Worm (Caenorhabditis elegans) whole organism, L4 larva: Measurements from ENCODE around the gene hsp-12.2.

Experiments used
- D1046.2 ChIP-seq: fragments of 200-800 bp; sonication (Bioruptor generic); IDR thresholded peaks from 2 replicates; pipeline ENCODE4 v1.3.6; 2022; ENCODE audit warnings: missing genetic modification characterization, missing compliant biosample characterization
- F49E8.2 ChIP-seq: sonication (generic microtip); optimal IDR thresholded peaks from 2 replicates; lab custom pipeline; 2016; ENCODE audit warnings: missing compliant biosample characterization, mild to moderate bottlenecking, missing genetic modification characterization, borderline replicate concordance
- T20F7.1 ChIP-seq: fragments of 200-800 bp; sonication (Bioruptor generic); optimal IDR thresholded peaks from 2 replicates; lab custom pipeline; 2018; ENCODE audit warnings: mild to moderate bottlenecking, missing genetic modification characterization, missing compliant biosample characterization
- Y48G9A.11 ChIP-seq: fragments of 200-800 bp; sonication (Bioruptor generic); IDR thresholded peaks from 2 replicates; pipeline ENCODE4 v1.3.6; 2022; ENCODE audit warnings: missing genetic modification reagents, missing genetic modification characterization, missing compliant biosample characterization
- Y5F2A.4 ChIP-seq: fragments of 200-800 bp; sonication (Bioruptor generic); optimal IDR thresholded peaks from 2 replicates; lab custom pipeline; 2018; ENCODE audit warnings: mild to moderate bottlenecking, missing genetic modification characterization, missing compliant biosample characterization
- Y75B8A.6 ChIP-seq: fragments of 200-800 bp; sonication (Bioruptor generic); IDR thresholded peaks from 2 replicates; pipeline ENCODE4 v1.3.6; 2022; ENCODE audit warnings: missing genetic modification reagents, missing genetic modification characterization, missing compliant biosample characterization
- aha-1 ChIP-seq: fragments of 150-350 bp; peaks from one replicate; lab custom pipeline; 2014; ENCODE audit warnings: missing biosample characterization, missing genetic modification characterization
- aly-2 ChIP-seq: sonication (generic microtip); optimal IDR thresholded peaks from 2 replicates; lab custom pipeline; 2018; ENCODE audit warnings: missing biosample characterization, missing genetic modification characterization
- ama-1 ChIP-seq: fragments of 150-350 bp; optimal IDR thresholded peaks from 2 replicates; lab custom pipeline; 2014; ENCODE audit warnings: inconsistent platforms, mixed read lengths
- arid-1 ChIP-seq: fragments of 200-800 bp; sonication (Bioruptor generic); conservative IDR thresholded peaks from 2 replicates; pipeline ENCODE4 v1.3.6; 2022; ENCODE audit warnings: missing genetic modification reagents, missing genetic modification characterization, missing compliant biosample characterization
- ceh-32 ChIP-seq: sonication (generic microtip); optimal IDR thresholded peaks from 2 replicates; lab custom pipeline; 2016; ENCODE audit warnings: mild to moderate bottlenecking, missing genetic modification characterization, missing compliant biosample characterization; ENCODE audit not compliant: poor library complexity
- ctbp-1 ChIP-seq: fragments of 200-800 bp; sonication (Bioruptor generic); IDR thresholded peaks from 2 replicates; pipeline ENCODE4 v1.3.6; 2022; ENCODE audit warnings: missing genetic modification reagents, missing genetic modification characterization, missing compliant biosample characterization
- daf-16 ChIP-seq, 3 experiments: sonication (generic microtip); optimal IDR thresholded peaks; 2 replicates each; lab custom pipeline; 2016 to 2017; ENCODE audit warnings: missing genetic modification characterization in 3 of 3, missing genetic modification reagents in 3 of 3, mild to moderate bottlenecking in 2 of 3, missing compliant biosample characterization in 2 of 3, missing biosample characterization in 1 of 3, moderate library complexity in 1 of 3
- dmd-6 ChIP-seq: fragments of 200-800 bp; sonication (Bioruptor generic); IDR thresholded peaks from 2 replicates; pipeline ENCODE4 v1.3.6; 2022; ENCODE audit warnings: missing genetic modification reagents, missing genetic modification characterization, missing compliant biosample characterization
- dmd-9 ChIP-seq: fragments of 200-800 bp; sonication (Bioruptor generic); IDR thresholded peaks from 2 replicates; pipeline ENCODE4 v1.3.6; 2022; ENCODE audit warnings: missing genetic modification reagents, missing genetic modification characterization, missing compliant biosample characterization
- dpl-1 ChIP-seq: fragments of 150-350 bp; optimal IDR thresholded peaks from 2 replicates; lab custom pipeline; 2014; ENCODE audit warnings: missing biosample characterization, missing genetic modification reagents, missing genetic modification characterization
- duxl-1 ChIP-seq: sonication (generic microtip); optimal IDR thresholded peaks from 2 replicates; lab custom pipeline; 2016; ENCODE audit warnings: mild to moderate bottlenecking, missing genetic modification characterization, moderate library complexity, missing compliant biosample characterization; ENCODE audit not compliant: poor library complexity
- hlh-11 ChIP-seq: fragments of 200-800 bp; sonication (Bioruptor generic); optimal IDR thresholded peaks from 2 replicates; lab custom pipeline; 2018; ENCODE audit warnings: mild to moderate bottlenecking, missing genetic modification characterization, missing compliant biosample characterization
- hlh-30 ChIP-seq: sonication (generic microtip); optimal IDR thresholded peaks from 2 replicates; lab custom pipeline; 2017; ENCODE audit warnings: antibody characterized with exemption, mild to moderate bottlenecking, missing genetic modification characterization, missing compliant biosample characterization; ENCODE audit not compliant: insufficient read depth
- lim-7 ChIP-seq: fragments of 200-800 bp; sonication (Bioruptor generic); IDR thresholded peaks from 2 replicates; pipeline ENCODE4 v1.3.6; 2022; ENCODE audit warnings: missing genetic modification characterization, missing compliant biosample characterization
- lin-1 ChIP-seq: fragments of 200-800 bp; sonication (Bioruptor generic); IDR thresholded peaks from 2 replicates; pipeline ENCODE4 v1.3.6; 2022; ENCODE audit warnings: missing genetic modification reagents, missing genetic modification characterization, missing compliant biosample characterization
- lin-13 ChIP-seq: fragments of 150-350 bp; optimal IDR thresholded peaks from 2 replicates; lab custom pipeline; 2014; ENCODE audit warnings: missing biosample characterization, missing genetic modification reagents, missing genetic modification characterization
- lin-29 ChIP-seq: fragments of 200-800 bp; sonication (Bioruptor generic); IDR thresholded peaks from 2 replicates; pipeline ENCODE4 v1.3.6; 2022; ENCODE audit warnings: missing genetic modification reagents, missing genetic modification characterization, missing compliant biosample characterization
- lsy-2 ChIP-seq, 2 experiments: fragments of 150-350 bp in 1 of 2; sonication (generic microtip) in 1 of 2; optimal IDR thresholded peaks; 2 replicates each; lab custom pipeline; 2014 to 2017; ENCODE audit warnings: missing biosample characterization in 2 of 2, missing genetic modification characterization in 2 of 2
- mdl-1 ChIP-seq, 2 experiments: fragments of 150-350 bp in 1 of 2; sonication (generic microtip) in 1 of 2; optimal IDR thresholded peaks; 2 replicates each; lab custom pipeline; 2014 to 2017; ENCODE audit warnings: missing biosample characterization in 2 of 2, missing genetic modification characterization in 2 of 2
- mep-1 ChIP-seq: fragments of 150-350 bp; sonication (generic microtip); optimal IDR thresholded peaks from 3 replicates; lab custom pipeline; 2014; ENCODE audit warnings: missing biosample characterization, missing genetic modification characterization
- mes-2 ChIP-seq: sonication (generic microtip); optimal IDR thresholded peaks from 2 replicates; lab custom pipeline; 2016; ENCODE audit warnings: missing genotype, mild to moderate bottlenecking, missing genetic modification characterization, missing compliant biosample characterization; ENCODE audit not compliant: poor library complexity, severe bottlenecking
- mxl-3 ChIP-seq: fragments of 200-800 bp; sonication (Bioruptor generic); optimal IDR thresholded peaks from 2 replicates; lab custom pipeline; 2018; ENCODE audit warnings: mild to moderate bottlenecking, missing genetic modification characterization, missing compliant biosample characterization
- nhr-102 ChIP-seq: sonication (generic microtip); optimal IDR thresholded peaks from 2 replicates; lab custom pipeline; 2016; ENCODE audit warnings: mild to moderate bottlenecking, missing genetic modification characterization, moderate library complexity, missing compliant biosample characterization
- nhr-11 ChIP-seq: fragments of 150-350 bp; optimal IDR thresholded peaks from 2 replicates; lab custom pipeline; 2014; ENCODE audit warnings: missing biosample characterization, missing genetic modification characterization
- nhr-25 ChIP-seq: sonication (generic microtip); optimal IDR thresholded peaks from 2 replicates; lab custom pipeline; 2017; ENCODE audit warnings: missing genetic modification characterization, mild to moderate bottlenecking, missing compliant biosample characterization, antibody characterized with exemption, moderate library complexity, borderline replicate concordance; ENCODE audit not compliant: insufficient read depth
- nhr-28 ChIP-seq: fragments of 150-350 bp; optimal IDR thresholded peaks from 2 replicates; lab custom pipeline; 2014; ENCODE audit warnings: missing biosample characterization, missing genetic modification characterization
- nhr-41 ChIP-seq: fragments of 200-800 bp; sonication (Bioruptor generic); IDR thresholded peaks from 2 replicates; pipeline ENCODE4 v1.3.6; 2022; ENCODE audit warnings: missing genetic modification reagents, missing genetic modification characterization, missing compliant biosample characterization
- nhr-48 ChIP-seq: sonication (generic microtip); optimal IDR thresholded peaks from 2 replicates; lab custom pipeline; 2016; ENCODE audit warnings: mild to moderate bottlenecking, missing genetic modification characterization, missing compliant biosample characterization
- nhr-77 ChIP-seq: fragments of 150-350 bp; optimal IDR thresholded peaks from 2 replicates; lab custom pipeline; 2014; ENCODE audit warnings: missing biosample characterization, missing genetic modification characterization
- pha-4 ChIP-seq, 2 experiments: fragments of 150-350 bp in 1 of 2; fragments of 200-800 bp in 1 of 2; sonication (Bioruptor generic) in 1 of 2; IDR thresholded peaks in 1 of 2; optimal IDR thresholded peaks in 1 of 2; 2 replicates each; pipeline versions ENCODE4 v1.3.6 to Lab custom; 2014 to 2022; ENCODE audit warnings: missing genetic modification characterization in 2 of 2, missing genetic modification reagents in 2 of 2, missing biosample characterization in 1 of 2, missing compliant biosample characterization in 1 of 2
- rbr-2 ChIP-seq: sonication (generic microtip); optimal IDR thresholded peaks from 2 replicates; lab custom pipeline; 2016; ENCODE audit warnings: missing genotype, missing genetic modification characterization, missing compliant biosample characterization
- sdz-12 ChIP-seq: fragments of 200-800 bp; sonication (Bioruptor generic); optimal IDR thresholded peaks from 2 replicates; lab custom pipeline; 2018; ENCODE audit warnings: mild to moderate bottlenecking, missing genetic modification characterization, missing compliant biosample characterization
- snpc-1.2 ChIP-seq: fragments of 200-800 bp; sonication (Bioruptor generic); IDR thresholded peaks from 2 replicates; pipeline ENCODE4 v1.3.6; 2022; ENCODE audit warnings: missing genetic modification reagents, missing genetic modification characterization, missing compliant biosample characterization
- spr-1 ChIP-seq: sonication (generic microtip); optimal IDR thresholded peaks from 2 replicates; lab custom pipeline; 2016; ENCODE audit warnings: mild to moderate bottlenecking, missing genetic modification characterization, missing compliant biosample characterization
- spr-3 ChIP-seq: fragments of 200-800 bp; sonication (Bioruptor generic); optimal IDR thresholded peaks from 2 replicates; lab custom pipeline; 2018; ENCODE audit warnings: mild to moderate bottlenecking, missing genetic modification characterization, missing compliant biosample characterization
- unc-130 ChIP-seq: sonication (generic microtip); optimal IDR thresholded peaks from 2 replicates; lab custom pipeline; 2016; ENCODE audit warnings: missing genetic modification reagents, missing genetic modification characterization, missing compliant biosample characterization
- unc-62 ChIP-seq, 3 experiments: fragments of 150-350 bp in 1 of 3; sonication (generic microtip); optimal IDR thresholded peaks in 2 of 3; peaks in 1 of 3; 1 replicate in 1 of 3; 2 replicates in 2 of 3; lab custom pipeline; 2014 to 2017; ENCODE audit warnings: missing biosample characterization in 3 of 3, missing genetic modification characterization in 3 of 3, missing genetic modification reagents in 3 of 3, missing genotype in 1 of 3
- zag-1 ChIP-seq: fragments of 150-350 bp; optimal IDR thresholded peaks from 2 replicates; lab custom pipeline; 2014; ENCODE audit warnings: missing biosample characterization, missing genetic modification characterization
- zfp-2 ChIP-seq: sonication (generic microtip); optimal IDR thresholded peaks from 2 replicates; lab custom pipeline; 2016; ENCODE audit warnings: mild to moderate bottlenecking, missing genetic modification characterization, missing compliant biosample characterization
- zfp-3 ChIP-seq: fragments of 200-800 bp; sonication (Bioruptor generic); conservative IDR thresholded peaks from 2 replicates; pipeline ENCODE4 v1.3.6; 2022; ENCODE audit warnings: missing genetic modification reagents, missing genetic modification characterization, missing compliant biosample characterization

Gene hsp-12.2

ce11 chrIII:8130177-8130902, 7.5 kb upstream of the hsp-12.2 start, which contains the start of the genes rpl-21 and C14B9.10:
TSS of gene rpl-21 (minus strand) at chrIII:8130227.
TSS of gene C14B9.10 (plus strand) at chrIII:8130852.
- TF ChIP-seq nhr-28 (tag; lab: Kevin White, UChicago) (peak; percentile 57), pha-4 (GFP tag; IDR thresholded peaks at IDR 0.05; lab: Robert Waterston, UW) (no peak), pha-4 (tag; optimal IDR thresholded peaks at IDR 0.05; lab: Kevin White, UChicago) (peak; percentile 51), lin-29 (GFP tag; lab: Robert Waterston, UW) (no peak), nhr-41 (no peak), zfp-3 (GFP tag; lab: Robert Waterston, UW) (no peak), hlh-11 (tag; lab: Kevin White, UChicago) (peak; percentile 70), lim-7 (0 out of 2 replicates have a peak, but pooled peaks have one; percentile 30), Y5F2A.4 (no peak), T20F7.1 (GFP tag; lab: Kevin White, UChicago) (peak; percentile 79), nhr-25 (tag; lab: Kevin White, UChicago) (peak; percentile 47), D1046.2 (GFP tag; lab: Robert Waterston, UW) (peak; percentile 99), ceh-32 (no peak), rbr-2 (tag; lab: Kevin White, UChicago) (peak; percentile 72), Y75B8A.6 (no peak), hlh-30 (tag; lab: Kevin White, UChicago) (peak; percentile 80), lin-1 (GFP tag; lab: Robert Waterston, UW) (0 out of 2 replicates have a peak, but pooled peaks have one; percentile 27), duxl-1 (peak; percentile 1), nhr-77 (tag; lab: Kevin White, UChicago) (peak; percentile 38), lin-13 (GFP tag; lab: Kevin White, UChicago) (peak; percentile 46), dmd-9 (peak; percentile 55; the same call in 1 of the 2 replicates), unc-62 (GFP tag; optimal IDR thresholded peaks at IDR 0.05 in 1 of 2; lab: Kevin White, UChicago) (peak in 1 of 2 experiments; percentile 1), unc-62 (tag; optimal IDR thresholded peaks at IDR 0.05; lab: Kevin White, UChicago) (no peak), ama-1 (lab: Kevin White, UChicago) (peak; percentile 59), zfp-2 (tag; lab: Kevin White, UChicago) (peak; percentile 18), daf-16 (GFP tag; optimal IDR thresholded peaks at IDR 0.05; lab: Kevin White, UChicago) (no peak), daf-16 (tag; optimal IDR thresholded peaks at IDR 0.05; lab: Kevin White, UChicago) (peak; percentile 44), lsy-2 (tag; optimal IDR thresholded peaks at IDR 0.05; lab: Kevin White, UChicago) (peak; percentile 95 to 99), zag-1 (peak; percentile 3), nhr-48 (tag; lab: Kevin White, UChicago) (peak; percentile 36), aly-2 (tag; lab: Kevin White, UChicago) (no peak), Y48G9A.11 (GFP tag; lab: Robert Waterston, UW) (peak; percentile 61; the same call in 1 of the 2 replicates), snpc-1.2 (GFP tag; lab: Robert Waterston, UW) (peak; percentile 57; the same call in 1 of the 2 replicates), arid-1 (GFP tag; lab: Robert Waterston, UW) (peak; percentile 87), sdz-12 (no peak), unc-130 (GFP tag; lab: Kevin White, UChicago) (peak; percentile 84), mxl-3 (GFP tag; lab: Kevin White, UChicago) (no peak), nhr-102 (tag; lab: Kevin White, UChicago) (peak; percentile 55), F49E8.2 (tag; lab: Kevin White, UChicago) (peak; percentile 77), mes-2 (tag; lab: Kevin White, UChicago) (peak; percentile 91), ctbp-1 (GFP tag; lab: Robert Waterston, UW) (0 out of 2 replicates have a peak, but pooled peaks have one; percentile 25), spr-1 (tag; lab: Kevin White, UChicago) (peak; percentile 37), aha-1 (tag; lab: Kevin White, UChicago) (peak; percentile 96), dmd-6 (GFP tag; lab: Robert Waterston, UW) (peak; percentile 37; the same call in 1 of the 2 replicates), nhr-11 (tag; lab: Kevin White, UChicago) (peak; percentile 67), mdl-1 (tag; optimal IDR thresholded peaks at IDR 0.05; lab: Kevin White, UChicago) (peak in 1 of 2 experiments; percentile 45), dpl-1 (peak; percentile 78), spr-3 (GFP tag; lab: Kevin White, UChicago) (no peak), mep-1 (tag; lab: Kevin White, UChicago) (peak; percentile 83)
